Worm (Caenorhabditis elegans) whole organism, L4 larva: ENCODE results near the gene Y34F4.3.

Experiments
- F49E8.2 ChIP-seq: sonication (generic microtip); optimal IDR thresholded peaks from 2 replicates; lab custom pipeline; 2016; ENCODE audit warnings: missing compliant biosample characterization, mild to moderate bottlenecking, missing genetic modification characterization, borderline replicate concordance
- Y48G9A.11 ChIP-seq: fragments of 200-800 bp; sonication (Bioruptor generic); IDR thresholded peaks from 2 replicates; pipeline ENCODE4 v1.3.6; 2022; ENCODE audit warnings: missing genetic modification reagents, missing genetic modification characterization, missing compliant biosample characterization
- Y75B8A.6 ChIP-seq: fragments of 200-800 bp; sonication (Bioruptor generic); IDR thresholded peaks from 2 replicates; pipeline ENCODE4 v1.3.6; 2022; ENCODE audit warnings: missing genetic modification reagents, missing genetic modification characterization, missing compliant biosample characterization
- arid-1 ChIP-seq: fragments of 200-800 bp; sonication (Bioruptor generic); conservative IDR thresholded peaks from 2 replicates; pipeline ENCODE4 v1.3.6; 2022; ENCODE audit warnings: missing genetic modification reagents, missing genetic modification characterization, missing compliant biosample characterization
- ceh-20 ChIP-seq: fragments of 200-800 bp; sonication (Bioruptor generic); IDR thresholded peaks from 2 replicates; pipeline ENCODE4 v1.3.6; 2022; ENCODE audit warnings: missing genetic modification reagents, missing genetic modification characterization, missing compliant biosample characterization
- ceh-28 ChIP-seq: fragments of 150-350 bp; optimal IDR thresholded peaks from 2 replicates; lab custom pipeline; 2014; ENCODE audit warnings: missing biosample characterization, missing genetic modification reagents, missing genetic modification characterization
- ceh-82 ChIP-seq: sonication (generic microtip); optimal IDR thresholded peaks from 2 replicates; lab custom pipeline; 2017; ENCODE audit warnings: missing biosample characterization, missing genetic modification characterization
- cey-2 ChIP-seq: sonication (generic microtip); optimal IDR thresholded peaks from 3 replicates; lab custom pipeline; 2017; ENCODE audit warnings: missing genetic modification characterization, mild to moderate bottlenecking, missing compliant biosample characterization, antibody characterized with exemption, borderline replicate concordance; ENCODE audit not compliant: insufficient read depth
- daf-12 ChIP-seq: fragments of 150-350 bp; optimal IDR thresholded peaks from 2 replicates; lab custom pipeline; 2014; ENCODE audit warnings: missing biosample characterization, missing genetic modification reagents, missing genetic modification characterization
- dve-1 ChIP-seq: sonication (generic microtip); optimal IDR thresholded peaks from 2 replicates; lab custom pipeline; 2017; ENCODE audit warnings: antibody characterized with exemption, mild to moderate bottlenecking, missing genetic modification characterization, missing compliant biosample characterization; ENCODE audit not compliant: insufficient read depth
- egl-43 ChIP-seq: fragments of 200-800 bp; sonication (Bioruptor generic); IDR thresholded peaks from 2 replicates; pipeline ENCODE4 v1.3.6; 2022; ENCODE audit warnings: missing genetic modification reagents, missing genetic modification characterization, missing compliant biosample characterization
- hif-1 ChIP-seq, 2 experiments: sonication (generic microtip); optimal IDR thresholded peaks; 2 replicates each; lab custom pipeline; 2016 to 2017; ENCODE audit warnings: missing compliant biosample characterization in 2 of 2, missing genetic modification characterization in 2 of 2, missing genetic modification reagents in 2 of 2, missing genotype in 2 of 2, mild to moderate bottlenecking in 1 of 2
- hlh-11 ChIP-seq: fragments of 200-800 bp; sonication (Bioruptor generic); optimal IDR thresholded peaks from 2 replicates; lab custom pipeline; 2018; ENCODE audit warnings: mild to moderate bottlenecking, missing genetic modification characterization, missing compliant biosample characterization
- hlh-30 ChIP-seq: sonication (generic microtip); optimal IDR thresholded peaks from 2 replicates; lab custom pipeline; 2017; ENCODE audit warnings: antibody characterized with exemption, mild to moderate bottlenecking, missing genetic modification characterization, missing compliant biosample characterization; ENCODE audit not compliant: insufficient read depth
- hmg-1.1 ChIP-seq: fragments of 200-800 bp; sonication (Bioruptor generic); IDR thresholded peaks from 2 replicates; pipeline ENCODE4 v1.3.6; 2022; ENCODE audit warnings: missing genetic modification reagents, missing genetic modification characterization, missing compliant biosample characterization
- jun-1 ChIP-seq: fragments of 150-350 bp; optimal IDR thresholded peaks from 2 replicates; lab custom pipeline; 2014; ENCODE audit warnings: missing biosample characterization, missing genetic modification reagents, missing genetic modification characterization
- lin-1 ChIP-seq: fragments of 200-800 bp; sonication (Bioruptor generic); IDR thresholded peaks from 2 replicates; pipeline ENCODE4 v1.3.6; 2022; ENCODE audit warnings: missing genetic modification reagents, missing genetic modification characterization, missing compliant biosample characterization
- lin-13 ChIP-seq: fragments of 150-350 bp; optimal IDR thresholded peaks from 2 replicates; lab custom pipeline; 2014; ENCODE audit warnings: missing biosample characterization, missing genetic modification reagents, missing genetic modification characterization
- lin-29 ChIP-seq: fragments of 200-800 bp; sonication (Bioruptor generic); IDR thresholded peaks from 2 replicates; pipeline ENCODE4 v1.3.6; 2022; ENCODE audit warnings: missing genetic modification reagents, missing genetic modification characterization, missing compliant biosample characterization
- lin-38 ChIP-seq: fragments of 200-800 bp; sonication (Bioruptor generic); IDR thresholded peaks from 2 replicates; pipeline ENCODE4 v1.3.6; 2022; ENCODE audit warnings: missing genetic modification reagents, missing genetic modification characterization, missing compliant biosample characterization
- lsy-2 ChIP-seq, 2 experiments: fragments of 150-350 bp in 1 of 2; sonication (generic microtip) in 1 of 2; optimal IDR thresholded peaks; 2 replicates each; lab custom pipeline; 2014 to 2017; ENCODE audit warnings: missing biosample characterization in 2 of 2, missing genetic modification characterization in 2 of 2
- mdl-1 ChIP-seq, 2 experiments: fragments of 150-350 bp in 1 of 2; sonication (generic microtip) in 1 of 2; optimal IDR thresholded peaks; 2 replicates each; lab custom pipeline; 2014 to 2017; ENCODE audit warnings: missing biosample characterization in 2 of 2, missing genetic modification characterization in 2 of 2
- mes-2 ChIP-seq: sonication (generic microtip); optimal IDR thresholded peaks from 2 replicates; lab custom pipeline; 2016; ENCODE audit warnings: missing genotype, mild to moderate bottlenecking, missing genetic modification characterization, missing compliant biosample characterization; ENCODE audit not compliant: poor library complexity, severe bottlenecking
- nhr-102 ChIP-seq: sonication (generic microtip); optimal IDR thresholded peaks from 2 replicates; lab custom pipeline; 2016; ENCODE audit warnings: mild to moderate bottlenecking, missing genetic modification characterization, moderate library complexity, missing compliant biosample characterization
- nhr-42 ChIP-seq: fragments of 200-800 bp; sonication (Bioruptor generic); IDR thresholded peaks from 2 replicates; pipeline ENCODE4 v1.3.6; 2022; ENCODE audit warnings: missing genetic modification characterization, missing compliant biosample characterization
- nhr-6 ChIP-seq: fragments of 150-350 bp; optimal IDR thresholded peaks from 2 replicates; lab custom pipeline; 2014; ENCODE audit warnings: missing biosample characterization, missing genetic modification characterization
- pha-4 ChIP-seq, 2 experiments: fragments of 150-350 bp in 1 of 2; fragments of 200-800 bp in 1 of 2; sonication (Bioruptor generic) in 1 of 2; IDR thresholded peaks in 1 of 2; optimal IDR thresholded peaks in 1 of 2; 2 replicates each; pipeline versions ENCODE4 v1.3.6 to Lab custom; 2014 to 2022; ENCODE audit warnings: missing genetic modification characterization in 2 of 2, missing genetic modification reagents in 2 of 2, missing biosample characterization in 1 of 2, missing compliant biosample characterization in 1 of 2
- php-3 ChIP-seq: fragments of 200-800 bp; sonication (Bioruptor generic); IDR thresholded peaks from 2 replicates; pipeline ENCODE4 v1.3.6; 2022; ENCODE audit warnings: missing genetic modification reagents, missing genetic modification characterization, missing compliant biosample characterization
- set-16 ChIP-seq: fragments of 200-800 bp; sonication (Bioruptor generic); IDR thresholded peaks from 2 replicates; pipeline ENCODE4 v1.3.6; 2022; ENCODE audit warnings: missing genetic modification reagents, missing genetic modification characterization, missing compliant biosample characterization
- snpc-1.2 ChIP-seq: fragments of 200-800 bp; sonication (Bioruptor generic); IDR thresholded peaks from 2 replicates; pipeline ENCODE4 v1.3.6; 2022; ENCODE audit warnings: missing genetic modification reagents, missing genetic modification characterization, missing compliant biosample characterization
- spr-3 ChIP-seq: fragments of 200-800 bp; sonication (Bioruptor generic); optimal IDR thresholded peaks from 2 replicates; lab custom pipeline; 2018; ENCODE audit warnings: mild to moderate bottlenecking, missing genetic modification characterization, missing compliant biosample characterization
- unc-130 ChIP-seq: sonication (generic microtip); optimal IDR thresholded peaks from 2 replicates; lab custom pipeline; 2016; ENCODE audit warnings: missing genetic modification reagents, missing genetic modification characterization, missing compliant biosample characterization
- zfp-2 ChIP-seq: sonication (generic microtip); optimal IDR thresholded peaks from 2 replicates; lab custom pipeline; 2016; ENCODE audit warnings: mild to moderate bottlenecking, missing genetic modification characterization, missing compliant biosample characterization
- zfp-3 ChIP-seq: fragments of 200-800 bp; sonication (Bioruptor generic); conservative IDR thresholded peaks from 2 replicates; pipeline ENCODE4 v1.3.6; 2022; ENCODE audit warnings: missing genetic modification reagents, missing genetic modification characterization, missing compliant biosample characterization
- ztf-11 ChIP-seq: fragments of 150-350 bp; optimal IDR thresholded peaks from 2 replicates; lab custom pipeline; 2014; ENCODE audit warnings: missing biosample characterization, missing genetic modification characterization

Y34F4.3 gene

DNA sequence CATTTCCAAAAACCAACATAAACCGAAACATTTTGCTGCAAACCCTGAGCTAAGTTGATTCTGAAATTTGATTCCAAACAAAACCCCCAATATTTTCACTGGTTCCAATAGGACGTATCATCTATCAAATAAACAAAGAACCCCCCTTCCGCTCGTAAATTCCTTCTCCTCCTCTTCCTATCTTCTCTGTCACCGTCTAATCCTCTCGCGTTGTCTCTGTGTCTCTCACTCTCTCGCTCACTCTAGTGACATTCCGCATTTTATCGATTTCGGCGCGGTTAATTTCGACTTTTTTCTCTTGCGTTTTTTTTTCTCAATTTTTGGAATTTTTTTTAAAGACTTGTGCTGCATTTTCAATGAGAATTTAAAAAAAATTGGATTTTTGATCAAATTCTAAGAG is 34.0 kb downstream of the Y34F4.3 start (continued):
- TF ChIP-seq nhr-42 (GFP tag; lab: Robert Waterston, UW): no peak
- TF ChIP-seq ceh-82 (tag; lab: Kevin White, UChicago): no peak
- no peak for TF ChIP-seq zfp-2
- peak; percentile 28 for TF ChIP-seq mes-2 (tag; lab: Kevin White, UChicago)
- no peak for TF ChIP-seq daf-12 (tag; lab: Kevin White, UChicago)
- TF ChIP-seq hif-1 (tag; optimal IDR thresholded peaks at IDR 0.05; lab: Kevin White, UChicago): no peak
- no peak for TF ChIP-seq jun-1
- TF ChIP-seq hlh-11 (tag; lab: Kevin White, UChicago): peak; percentile 34
- TF ChIP-seq hlh-30 (tag; lab: Kevin White, UChicago): peak; percentile 43
- TF ChIP-seq ceh-28 (tag; lab: Kevin White, UChicago): peak; percentile 59
- TF ChIP-seq zfp-3 (GFP tag; lab: Robert Waterston, UW): no peak
- peak; percentile 18 for TF ChIP-seq lin-13 (GFP tag; lab: Kevin White, UChicago)
- no peak for TF ChIP-seq lin-29 (GFP tag; lab: Robert Waterston, UW)
- TF ChIP-seq F49E8.2 (tag; lab: Kevin White, UChicago): no peak
- TF ChIP-seq lsy-2 (tag; optimal IDR thresholded peaks at IDR 0.05; lab: Kevin White, UChicago): no peak
- no peak for TF ChIP-seq ceh-20 (GFP tag; lab: Robert Waterston, UW)
- TF ChIP-seq mdl-1 (tag; optimal IDR thresholded peaks at IDR 0.05; lab: Kevin White, UChicago): no peak
- peak; percentile 17 for TF ChIP-seq nhr-6 (tag; lab: Kevin White, UChicago)
- no peak for TF ChIP-seq ztf-11 (tag; lab: Kevin White, UChicago)
- TF ChIP-seq nhr-102: no peak
- peak; percentile 59 for TF ChIP-seq hmg-1.1
- no peak for TF ChIP-seq lin-1 (GFP tag; lab: Robert Waterston, UW)
- TF ChIP-seq unc-130 (GFP tag; lab: Kevin White, UChicago): no peak
- TF ChIP-seq Y75B8A.6 (GFP tag; lab: Robert Waterston, UW): no peak

DNA sequence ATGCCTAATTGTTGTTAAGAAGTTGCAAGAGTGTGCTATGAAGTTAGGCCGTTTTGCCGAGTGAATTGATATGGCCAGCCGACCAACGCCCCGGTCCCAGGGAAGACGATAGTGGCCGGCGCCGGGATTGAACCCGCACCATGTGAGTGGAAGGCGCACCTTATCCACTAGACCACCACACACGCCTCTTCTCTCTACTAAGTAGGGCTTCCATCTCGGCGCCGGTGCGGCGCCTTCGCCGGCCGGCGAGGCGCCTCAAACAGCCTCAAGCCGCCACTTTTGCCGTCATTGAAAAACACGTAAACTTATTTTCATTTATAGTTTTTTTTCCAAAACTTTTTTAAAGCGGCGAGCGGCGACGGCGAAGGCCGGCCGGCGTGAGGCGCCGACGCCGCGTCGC is 37.1 kb downstream of the Y34F4.3 start:
- TF ChIP-seq mes-2 (tag; lab: Kevin White, UChicago): peak; percentile 31
- no peak for TF ChIP-seq dve-1 (tag; lab: Kevin White, UChicago)
- TF ChIP-seq pha-4 (GFP tag; IDR thresholded peaks at IDR 0.05; lab: Robert Waterston, UW): 0 out of 2 replicates have a peak, but pooled peaks have one; percentile 48
- no peak for TF ChIP-seq pha-4 (tag; optimal IDR thresholded peaks at IDR 0.05; lab: Kevin White, UChicago)
- TF ChIP-seq set-16 (GFP tag; lab: Robert Waterston, UW): peak; percentile 90
- TF ChIP-seq lin-38: 0 out of 2 replicates have a peak, but pooled peaks have one; percentile 21
- no peak for TF ChIP-seq hmg-1.1
- TF ChIP-seq egl-43 (GFP tag; lab: Robert Waterston, UW): peak; percentile 48; the same call in 1 of the 2 replicates

DNA sequence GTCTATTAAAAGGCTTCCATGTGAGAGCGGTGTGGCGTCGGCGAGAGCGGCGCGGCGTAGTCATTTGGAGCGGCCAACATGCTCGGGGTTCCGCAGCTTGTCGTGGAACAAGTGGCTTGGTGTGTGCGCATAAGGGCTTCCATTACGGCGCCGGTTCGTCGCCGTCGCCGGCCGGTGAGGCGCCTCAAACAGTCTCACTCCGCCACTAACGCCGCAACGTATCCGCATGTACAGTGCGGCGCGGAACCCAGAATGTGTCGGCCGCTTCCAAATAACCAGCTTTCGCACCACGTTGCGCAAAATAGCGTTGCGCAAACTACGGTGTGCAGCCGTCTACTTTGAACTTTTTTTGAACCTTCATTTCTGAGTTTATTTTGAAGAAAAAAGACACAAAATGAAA is 45.1 kb downstream of the Y34F4.3 start:
- no peak for TF ChIP-seq arid-1 (GFP tag; lab: Robert Waterston, UW)
- TF ChIP-seq ceh-82 (tag; lab: Kevin White, UChicago): no peak
- TF ChIP-seq cey-2 (tag; lab: Kevin White, UChicago): no peak
- peak; percentile 91 for TF ChIP-seq set-16 (GFP tag; lab: Robert Waterston, UW)
- peak; percentile 19; the same call in 1 of the 2 replicates for TF ChIP-seq php-3 (GFP tag; lab: Robert Waterston, UW)
- no peak for TF ChIP-seq spr-3 (GFP tag; lab: Kevin White, UChicago)
- TF ChIP-seq Y48G9A.11 (GFP tag; lab: Robert Waterston, UW): 0 out of 2 replicates have a peak, but pooled peaks have one; percentile 22
- 0 out of 2 replicates have a peak, but pooled peaks have one; percentile 57 for TF ChIP-seq snpc-1.2 (GFP tag; lab: Robert Waterston, UW)
- TF ChIP-seq egl-43 (GFP tag; lab: Robert Waterston, UW): 0 out of 2 replicates have a peak, but pooled peaks have one; percentile 27
